Fruit fly (Drosophila melanogaster) whole organism, adult: ENCODE results near the gene CG11369.

Experiments
- CG11617 ChIP-seq: fragments of 200-800 bp; sonication (Bioruptor generic); optimal IDR thresholded peaks from 2 replicates; lab custom pipeline; 2017; ENCODE audit warnings: mild to moderate bottlenecking, missing biosample characterization, missing genetic modification reagents, missing genetic modification characterization
- CG12768 ChIP-seq: fragments of 200-800 bp; sonication (Bioruptor generic); optimal IDR thresholded peaks from 2 replicates; lab custom pipeline; 2017; ENCODE audit warnings: missing biosample characterization, missing genetic modification characterization, mild to moderate bottlenecking, moderate library complexity, missing genetic modification reagents
- CG14711 ChIP-seq: fragments of 200-800 bp; sonication (Bioruptor generic); optimal IDR thresholded peaks from 2 replicates; lab custom pipeline; 2018; ENCODE audit warnings: missing biosample characterization, mild to moderate bottlenecking, missing genetic modification characterization, moderate library complexity
- CG1620 ChIP-seq: fragments of 200-800 bp; sonication (Bioruptor generic); optimal IDR thresholded peaks from 2 replicates; lab custom pipeline; 2016; ENCODE audit warnings: missing biosample characterization, missing genetic modification characterization
- CG33017 ChIP-seq: fragments of 200-800 bp; sonication (Bioruptor generic); optimal IDR thresholded peaks from 2 replicates; lab custom pipeline; 2018; ENCODE audit warnings: missing biosample characterization, mild to moderate bottlenecking, missing genetic modification characterization, moderate library complexity
- CG5204 ChIP-seq: fragments of 200-800 bp; sonication (Bioruptor generic); optimal IDR thresholded peaks from 2 replicates; lab custom pipeline; 2016; ENCODE audit warnings: missing biosample characterization, missing genetic modification characterization
- CG7045 ChIP-seq: fragments of 200-800 bp; sonication (Bioruptor generic); optimal IDR thresholded peaks from 2 replicates; lab custom pipeline; 2017; ENCODE audit warnings: missing biosample characterization, mild to moderate bottlenecking, missing genetic modification characterization
- CG7101 ChIP-seq: fragments of 200-800 bp; sonication (Bioruptor generic); optimal IDR thresholded peaks from 2 replicates; lab custom pipeline; 2018; ENCODE audit warnings: missing biosample characterization, mild to moderate bottlenecking, missing genetic modification characterization, moderate library complexity
- Clk ChIP-seq: fragments of 200-800 bp; sonication (Bioruptor generic); optimal IDR thresholded peaks from 2 replicates; lab custom pipeline; 2017; ENCODE audit warnings: missing biosample characterization, missing genetic modification characterization
- Crg-1 ChIP-seq: fragments of 200-800 bp; sonication (Bioruptor generic); optimal IDR thresholded peaks from 2 replicates; lab custom pipeline; 2016; ENCODE audit warnings: missing biosample characterization, missing genetic modification characterization
- Hr96 ChIP-seq: fragments of 200-800 bp; sonication (Bioruptor generic); optimal IDR thresholded peaks from 2 replicates; lab custom pipeline; 2016; ENCODE audit warnings: missing biosample characterization, missing genetic modification characterization
- Mnt ChIP-seq: fragments of 200-800 bp; sonication (Bioruptor generic); optimal IDR thresholded peaks from 2 replicates; lab custom pipeline; 2016; ENCODE audit warnings: missing biosample characterization, mild to moderate bottlenecking, missing genetic modification characterization
- bab1 ChIP-seq: fragments of 200-800 bp; sonication (Bioruptor generic); optimal IDR thresholded peaks from 3 replicates; lab custom pipeline; 2019; ENCODE audit warnings: missing biosample characterization, mild to moderate bottlenecking, missing genetic modification characterization, moderate library complexity
- cic ChIP-seq: fragments of 200-800 bp; sonication (Bioruptor generic); optimal IDR thresholded peaks from 2 replicates; lab custom pipeline; 2017; ENCODE audit warnings: missing biosample characterization, mild to moderate bottlenecking, missing genetic modification characterization, moderate library complexity
- cnc ChIP-seq, 2 experiments: fragments of >200 bp; optimal IDR thresholded peaks; 2 replicates each; lab custom pipeline; 2017
- kay ChIP-seq: fragments of 200-800 bp; sonication (Bioruptor generic); peaks from one replicate; lab custom pipeline; 2016; ENCODE audit warnings: missing biosample characterization, missing genetic modification characterization, borderline replicate concordance
- ovo ChIP-seq: fragments of 200-800 bp; sonication (Bioruptor generic); optimal IDR thresholded peaks from 2 replicates; lab custom pipeline; 2016; ENCODE audit warnings: missing biosample characterization, missing genetic modification characterization
- pad ChIP-seq: fragments of 200-800 bp; sonication (Bioruptor generic); optimal IDR thresholded peaks from 3 replicates; lab custom pipeline; 2017; ENCODE audit warnings: missing biosample characterization, missing genetic modification characterization, mild to moderate bottlenecking, moderate library complexity, missing genetic modification reagents
- tj ChIP-seq: fragments of 200-800 bp; sonication (Bioruptor generic); optimal IDR thresholded peaks from 3 replicates; lab custom pipeline; 2017; ENCODE audit warnings: missing biosample characterization, mild to moderate bottlenecking, missing genetic modification characterization, moderate library complexity
- toe ChIP-seq: fragments of 200-800 bp; sonication (Bioruptor generic); optimal IDR thresholded peaks from 2 replicates; lab custom pipeline; 2016; ENCODE audit warnings: missing biosample characterization, missing genetic modification characterization

Gene CG11369

dm6 chrX:7536859-7537258, 37.2 kb upstream of the CG11369 start, which contains the start of gene CG32720:
Gene CG32720, minus strand, starts transcription at chrX:7536959.
- no peak for TF ChIP-seq CG33017 (tag; lab: Kevin White, UChicago)
- no peak for TF ChIP-seq CG11617 (GFP tag; lab: Kevin White, UChicago)
- no peak for TF ChIP-seq bab1 (GFP tag; lab: Kevin White, UChicago)
- TF ChIP-seq cic (GFP tag; lab: Kevin White, UChicago), result no peak
- TF ChIP-seq Hr96, result no peak
- no peak for TF ChIP-seq Mnt
- TF ChIP-seq cnc (optimal IDR thresholded peaks at IDR 0.05; lab: Kevin White, UChicago), result no peak
- no peak for TF ChIP-seq CG1620
- no peak for TF ChIP-seq CG12768 (GFP tag; lab: Kevin White, UChicago)
- no peak for TF ChIP-seq ovo (GFP tag; lab: Kevin White, UChicago)
- no peak for TF ChIP-seq Clk (GFP tag; lab: Kevin White, UChicago)
- TF ChIP-seq CG14711 (tag; lab: Kevin White, UChicago), result no peak

- TF ChIP-seq CG7101 (tag; lab: Kevin White, UChicago) (no peak), kay (no peak), CG11617 (GFP tag; lab: Kevin White, UChicago) (no peak), CG33017 (tag; lab: Kevin White, UChicago) (no peak), tj (GFP tag; lab: Kevin White, UChicago) (no peak), CG1620 (no peak), Hr96 (no peak), pad (GFP tag; lab: Kevin White, UChicago) (no peak), CG12768 (GFP tag; lab: Kevin White, UChicago) (no peak), cic (GFP tag; lab: Kevin White, UChicago) (no peak), Mnt (no peak), ovo (GFP tag; lab: Kevin White, UChicago) (no peak), CG5204 (no peak), cnc (optimal IDR thresholded peaks at IDR 0.05; lab: Kevin White, UChicago) (no peak), Crg-1 (GFP tag; lab: Kevin White, UChicago) (no peak)
Observed at dm6 chrX:7537829-7538228, 36.3 kb upstream of the CG11369 start.

- TF ChIP-seq cic (GFP tag; lab: Kevin White, UChicago), result no peak
- TF ChIP-seq Mnt, result no peak
- TF ChIP-seq Clk (GFP tag; lab: Kevin White, UChicago), result no peak
- no peak for TF ChIP-seq Crg-1 (GFP tag; lab: Kevin White, UChicago)
- peak; percentile 10 for TF ChIP-seq tj (GFP tag; lab: Kevin White, UChicago)
Observed at dm6 chrX:7539126-7539525, 35.0 kb upstream of the CG11369 start.

- TF ChIP-seq Clk (GFP tag; lab: Kevin White, UChicago) (no peak), CG5204 (no peak), ovo (GFP tag; lab: Kevin White, UChicago) (no peak), CG7045 (GFP tag; lab: Kevin White, UChicago) (no peak), bab1 (GFP tag; lab: Kevin White, UChicago) (no peak), CG12768 (GFP tag; lab: Kevin White, UChicago) (no peak), CG11617 (GFP tag; lab: Kevin White, UChicago) (no peak), kay (no peak), CG1620 (no peak), CG14711 (tag; lab: Kevin White, UChicago) (no peak), CG33017 (tag; lab: Kevin White, UChicago) (no peak), cic (GFP tag; lab: Kevin White, UChicago) (no peak), CG7101 (tag; lab: Kevin White, UChicago) (no peak), Crg-1 (GFP tag; lab: Kevin White, UChicago) (no peak), Mnt (no peak), toe (no peak), tj (GFP tag; lab: Kevin White, UChicago) (no peak), pad (GFP tag; lab: Kevin White, UChicago) (no peak), Hr96 (no peak)
Observed at dm6 chrX:7540749-7541454, 33.2 kb upstream of the CG11369 start.

- no peak for TF ChIP-seq Mnt
- TF ChIP-seq kay, result no peak
- no peak for TF ChIP-seq pad (GFP tag; lab: Kevin White, UChicago)
- no peak for TF ChIP-seq CG33017 (tag; lab: Kevin White, UChicago)
- TF ChIP-seq Hr96, result no peak
- no peak for TF ChIP-seq toe
- TF ChIP-seq CG5204, result no peak
- TF ChIP-seq CG12768 (GFP tag; lab: Kevin White, UChicago), result no peak
- no peak for TF ChIP-seq ovo (GFP tag; lab: Kevin White, UChicago)
- no peak for TF ChIP-seq CG14711 (tag; lab: Kevin White, UChicago)
- TF ChIP-seq tj (GFP tag; lab: Kevin White, UChicago), result no peak
Observed at dm6 chrX:7541455-7541797, 32.7 kb upstream of the CG11369 start.

- TF ChIP-seq toe, result no peak
- no peak for TF ChIP-seq kay
- TF ChIP-seq CG5204, result no peak
- TF ChIP-seq ovo (GFP tag; lab: Kevin White, UChicago), result no peak
- no peak for TF ChIP-seq Mnt
- no peak for TF ChIP-seq CG7101 (tag; lab: Kevin White, UChicago)
- TF ChIP-seq tj (GFP tag; lab: Kevin White, UChicago), result no peak
- TF ChIP-seq Hr96, result no peak
- no peak for TF ChIP-seq pad (GFP tag; lab: Kevin White, UChicago)
Observed at dm6 chrX:7542540-7542939, 31.6 kb upstream of the CG11369 start.

- no peak for TF ChIP-seq CG33017 (tag; lab: Kevin White, UChicago)
- TF ChIP-seq Clk (GFP tag; lab: Kevin White, UChicago), result no peak
- TF ChIP-seq CG1620, result no peak
- TF ChIP-seq kay, result no peak
- TF ChIP-seq toe, result no peak
- TF ChIP-seq cnc (optimal IDR thresholded peaks at IDR 0.05; lab: Kevin White, UChicago), result no peak
- TF ChIP-seq bab1 (GFP tag; lab: Kevin White, UChicago), result no peak
- TF ChIP-seq CG11617 (GFP tag; lab: Kevin White, UChicago), result no peak
Observed at dm6 chrX:7543891-7544290, 30.2 kb upstream of the CG11369 start.
